Worm (Caenorhabditis elegans): ENCODE measurements around the gene sdz-13.

DNA sequence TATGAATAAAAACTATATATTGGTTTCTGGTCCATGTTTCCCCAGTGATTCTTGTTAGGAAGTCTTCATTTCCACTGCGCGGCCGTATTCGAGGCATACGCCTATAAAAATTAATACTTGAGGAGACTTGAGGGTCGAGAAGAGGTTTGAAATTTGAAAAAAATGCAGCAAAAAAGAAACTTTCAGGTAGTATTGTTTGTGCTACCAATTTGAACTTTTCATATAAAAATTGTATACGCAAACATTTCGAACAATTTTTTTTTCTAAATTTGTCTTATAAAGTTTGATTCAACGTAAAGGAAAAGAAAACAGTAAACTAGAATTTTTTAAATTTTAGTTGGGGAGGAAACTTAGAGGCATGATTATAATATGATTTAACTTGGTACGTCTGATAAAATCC lies 27.6 kb downstream of the sdz-13 start, which contains the start of gene T11G6.4:
- TF ChIP-seq him-1 (tag; optimal IDR thresholded peaks at IDR 0.05) (no peak), dao-5 (tag; optimal IDR thresholded peaks at IDR 0.05) (no peak), W03F9.2 (tag; optimal IDR thresholded peaks at IDR 0.05) (no peak)

Measured in whole organism, L4/young adult.